Fruit fly (Drosophila melanogaster) whole organism, pupa: ENCODE data around the gene CG5828.

Experiments used
- CG10348 ChIP-seq: fragments of 200-800 bp; sonication (Bioruptor generic); IDR thresholded peaks from 2 replicates; pipeline ENCODE4 v1.3.6; 2022; ENCODE audit warnings: missing biosample characterization, missing genetic modification characterization
- CG12605 ChIP-seq: fragments of 200-800 bp; sonication (Bioruptor generic); IDR thresholded peaks from 2 replicates; pipeline ENCODE4 v1.3.6; 2022; ENCODE audit warnings: missing biosample characterization, missing genetic modification characterization
- CG13204 ChIP-seq: fragments of 200-800 bp; sonication (Bioruptor generic); optimal IDR thresholded peaks from 2 replicates; lab custom pipeline; 2018; ENCODE audit warnings: missing biosample characterization, mild to moderate bottlenecking, missing genetic modification characterization, moderate library complexity
- CG14655 ChIP-seq: fragments of 200-800 bp; sonication (Bioruptor generic); optimal IDR thresholded peaks from 3 replicates; lab custom pipeline; 2017; ENCODE audit warnings: mild to moderate bottlenecking, missing biosample characterization, missing genetic modification reagents, missing genetic modification characterization
- CG15710 ChIP-seq: fragments of 200-800 bp; sonication (Bioruptor generic); optimal IDR thresholded peaks from 2 replicates; lab custom pipeline; 2018; ENCODE audit warnings: missing biosample characterization, mild to moderate bottlenecking, missing genetic modification characterization, moderate library complexity
- CG17806 ChIP-seq: fragments of 200-800 bp; sonication (Bioruptor generic); optimal IDR thresholded peaks from 2 replicates; lab custom pipeline; 2018; ENCODE audit warnings: missing biosample characterization, mild to moderate bottlenecking, missing genetic modification characterization, moderate library complexity
- CG32121 ChIP-seq: fragments of 200-800 bp; sonication (Bioruptor generic); IDR thresholded peaks from 2 replicates; pipeline ENCODE4 v1.3.6; 2022; ENCODE audit warnings: missing biosample characterization, missing genetic modification characterization
- CG34367 ChIP-seq: fragments of 200-800 bp; sonication (Bioruptor generic); optimal IDR thresholded peaks from 2 replicates; lab custom pipeline; 2018; ENCODE audit warnings: missing biosample characterization, mild to moderate bottlenecking, missing genetic modification characterization
- CG4496 ChIP-seq: fragments of 200-800 bp; sonication (Bioruptor generic); IDR thresholded peaks from 3 replicates; pipeline ENCODE4 v1.3.6; 2022; ENCODE audit warnings: missing biosample characterization, missing genetic modification characterization
- CG8159 ChIP-seq: fragments of 200-800 bp; sonication (Bioruptor generic); optimal IDR thresholded peaks from 3 replicates; lab custom pipeline; 2018; ENCODE audit warnings: missing biosample characterization, mild to moderate bottlenecking, missing genetic modification characterization, moderate library complexity
- CG8301 ChIP-seq: fragments of 200-800 bp; sonication (Bioruptor generic); optimal IDR thresholded peaks from 2 replicates; lab custom pipeline; 2018; ENCODE audit warnings: missing biosample characterization, mild to moderate bottlenecking, missing genetic modification characterization
- CG9948 ChIP-seq: fragments of 200-800 bp; sonication (Bioruptor generic); optimal IDR thresholded peaks from 2 replicates; lab custom pipeline; 2018; ENCODE audit warnings: missing biosample characterization, mild to moderate bottlenecking, missing genetic modification characterization, moderate library complexity
- D1 ChIP-seq: fragments of 200-800 bp; sonication (Bioruptor generic); optimal IDR thresholded peaks from 2 replicates; lab custom pipeline; 2018; ENCODE audit warnings: missing biosample characterization, mild to moderate bottlenecking, missing genetic modification characterization, moderate library complexity
- EcR ChIP-seq: fragments of 200-800 bp; sonication (Bioruptor generic); optimal IDR thresholded peaks from 3 replicates; lab custom pipeline; 2019; ENCODE audit warnings: missing biosample characterization, missing genetic modification characterization, mild to moderate bottlenecking, moderate library complexity, missing genetic modification reagents
- Ets98B ChIP-seq: fragments of 200-800 bp; sonication (Bioruptor generic); IDR thresholded peaks from 2 replicates; pipeline ENCODE4 v1.3.6; 2022; ENCODE audit warnings: missing biosample characterization, missing genetic modification characterization
- Pif1A ChIP-seq: fragments of 200-800 bp; sonication (Bioruptor generic); optimal IDR thresholded peaks from 3 replicates; lab custom pipeline; 2016; ENCODE audit warnings: missing biosample characterization, missing genetic modification characterization
- Pif1B ChIP-seq: fragments of 200-800 bp; sonication (Bioruptor generic); optimal IDR thresholded peaks from 3 replicates; lab custom pipeline; 2016; ENCODE audit warnings: missing biosample characterization, missing genetic modification characterization
- Snoo ChIP-seq: fragments of 200-800 bp; sonication (Bioruptor generic); optimal IDR thresholded peaks from 3 replicates; lab custom pipeline; 2017; ENCODE audit warnings: missing biosample characterization, mild to moderate bottlenecking, missing genetic modification characterization, inconsistent platforms
- fd96Ca ChIP-seq: fragments of 200-800 bp; sonication (Bioruptor generic); IDR thresholded peaks from 3 replicates; pipeline ENCODE4 v1.3.6; 2022; ENCODE audit warnings: missing biosample characterization, missing genetic modification characterization
- gl ChIP-seq: fragments of 200-800 bp; sonication (Bioruptor generic); optimal IDR thresholded peaks from 2 replicates; lab custom pipeline; 2018; ENCODE audit warnings: missing biosample characterization, mild to moderate bottlenecking, missing genetic modification characterization
- rn ChIP-seq: fragments of 200-800 bp; sonication (Bioruptor generic); IDR thresholded peaks from 2 replicates; pipeline ENCODE4 v1.3.6; 2022; ENCODE audit warnings: missing biosample characterization, missing genetic modification characterization

The CG5828 gene

DNA sequence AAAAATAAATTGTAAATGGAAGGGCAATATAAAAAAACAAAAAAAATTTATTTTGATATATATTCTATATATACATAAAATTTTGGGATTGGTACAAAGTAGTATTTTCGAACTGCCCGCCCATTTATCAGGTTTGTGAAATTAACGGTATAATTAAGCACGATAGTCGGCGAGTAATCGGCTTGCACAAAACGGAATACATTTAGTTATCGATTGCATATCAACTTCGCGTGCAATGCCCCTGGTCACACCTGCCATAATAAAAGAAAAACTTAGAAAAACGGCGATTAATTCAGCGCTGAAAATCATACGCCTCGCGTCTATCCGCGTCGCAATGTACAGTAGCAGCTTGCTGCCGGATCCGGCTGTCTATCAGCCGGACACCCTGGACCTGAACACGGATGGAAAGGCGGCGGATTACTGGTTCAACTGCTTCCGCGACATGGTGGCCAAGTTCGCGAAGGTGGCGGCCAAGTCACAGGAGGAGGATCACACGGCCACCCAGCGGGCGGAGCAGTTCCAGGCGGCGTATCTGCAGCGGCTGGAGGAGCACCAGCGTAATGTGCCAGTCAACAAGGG is at the start of gene CG5828:
Gene CG5828, plus strand, starts transcription at position 205 of the 579 bp plus-strand sequence.
- no peak for TF ChIP-seq CG12605 (GFP tag; lab: Robert Waterston, UW)
- no peak for TF ChIP-seq CG10348
- TF ChIP-seq CG13204 (GFP tag; lab: Kevin White, UChicago): no peak

DNA sequence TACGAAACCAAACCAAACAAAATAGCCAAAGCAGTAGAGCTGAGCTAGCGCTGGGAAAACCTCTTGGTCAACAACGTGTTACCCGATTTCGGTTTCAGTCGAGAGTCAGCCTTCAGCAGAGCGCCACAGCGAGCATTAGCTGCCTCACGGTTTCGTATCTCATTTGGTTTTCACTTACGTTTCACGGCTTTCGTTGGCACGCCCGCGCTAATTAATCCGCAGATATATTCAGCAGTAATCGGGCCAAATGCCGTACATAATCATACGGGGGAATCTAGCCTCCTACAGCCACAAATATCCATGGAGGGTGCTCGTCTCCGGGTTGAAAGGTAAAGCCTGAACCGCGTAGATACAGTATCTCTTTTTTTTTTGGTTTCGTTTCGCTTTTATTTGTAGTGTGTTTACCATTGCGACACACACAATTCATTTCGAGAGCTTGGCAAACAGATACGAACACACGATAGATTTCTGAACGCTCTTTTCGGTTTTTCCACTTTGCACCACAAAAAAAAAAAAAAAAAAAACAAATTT is 49.4 kb upstream of the CG5828 start, which contains the start of gene CG31650:
Gene CG31650, minus strand, starts transcription at position 352 of the 531 bp plus-strand sequence.
- TF ChIP-seq fd96Ca (GFP tag; lab: Robert Waterston, UW) (no peak; the same call in 2 of the 3 replicates), gl (tag; lab: Kevin White, UChicago) (no peak), CG32121 (GFP tag; lab: Robert Waterston, UW) (no peak), CG4496 (0 out of 3 replicates have a peak, but pooled peaks have one; percentile 33), CG9948 (no peak), Pif1A (GFP tag; lab: Kevin White, UChicago) (no peak)

DNA sequence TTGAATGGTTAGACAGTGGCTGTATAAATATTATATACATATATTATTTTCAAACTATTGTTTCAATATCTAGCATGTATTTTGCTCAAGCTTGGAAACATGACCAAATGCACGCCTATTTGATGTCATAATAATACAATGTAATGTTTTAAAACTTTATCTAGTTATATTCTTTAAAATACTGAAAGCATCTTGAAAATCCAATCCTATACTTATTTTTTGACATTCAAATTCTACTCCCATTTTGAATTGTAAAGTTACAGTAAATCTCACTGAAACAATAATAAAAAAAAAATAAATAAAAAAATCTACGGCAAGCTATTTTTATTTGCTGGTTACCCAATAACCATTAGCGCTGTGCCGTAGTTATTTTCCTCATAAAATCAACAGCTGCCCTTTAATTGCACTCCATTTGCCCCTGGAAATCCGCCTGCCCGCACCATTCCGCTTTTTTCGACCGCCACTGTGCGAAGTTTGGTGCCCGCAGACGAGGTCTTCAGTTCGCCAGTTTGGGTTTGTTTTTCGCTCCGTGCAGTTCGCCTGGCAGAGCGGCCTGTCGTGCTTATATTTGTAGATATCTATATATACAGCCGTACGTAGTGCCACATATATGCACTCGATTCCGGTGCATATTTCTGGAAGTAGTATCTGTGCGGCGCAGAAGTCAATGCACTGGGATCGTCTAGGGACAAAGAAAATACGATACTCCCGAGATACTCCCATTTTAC is 48.7 kb upstream of the CG5828 start:
- no peak for TF ChIP-seq rn (GFP tag; lab: Robert Waterston, UW)
- TF ChIP-seq CG34367 (tag; lab: Kevin White, UChicago): peak; percentile 5
- no peak for TF ChIP-seq D1 (tag; lab: Kevin White, UChicago)
- peak; percentile 57 for TF ChIP-seq CG14655 (GFP tag; lab: Kevin White, UChicago)
- TF ChIP-seq CG9948: peak; percentile 9
- peak; percentile 23 for TF ChIP-seq CG8301 (tag; lab: Kevin White, UChicago)
- TF ChIP-seq CG8159: peak; percentile 0
- peak; percentile 52 for TF ChIP-seq Pif1A (GFP tag; lab: Kevin White, UChicago)
- peak; percentile 69; the same call in 2 of the 3 replicates for TF ChIP-seq fd96Ca (GFP tag; lab: Robert Waterston, UW)
- peak; percentile 41; the same call in 1 of the 2 replicates for TF ChIP-seq CG32121 (GFP tag; lab: Robert Waterston, UW)
- peak; percentile 97 for TF ChIP-seq EcR (GFP tag; lab: Kevin White, UChicago)
- no peak for TF ChIP-seq gl (tag; lab: Kevin White, UChicago)
- TF ChIP-seq CG12605 (GFP tag; lab: Robert Waterston, UW): 0 out of 2 replicates have a peak, but pooled peaks have one; percentile 25
- peak; percentile 42 for TF ChIP-seq Snoo (tag; lab: Kevin White, UChicago)
- TF ChIP-seq CG17806: peak; percentile 3
- peak; percentile 57 for TF ChIP-seq Pif1B (GFP tag; lab: Kevin White, UChicago)
- TF ChIP-seq CG15710 (tag; lab: Kevin White, UChicago): peak; percentile 10
- TF ChIP-seq CG4496: peak; percentile 53
- peak; percentile 55 for TF ChIP-seq Ets98B (GFP tag; lab: Robert Waterston, UW)
- TF ChIP-seq CG13204 (GFP tag; lab: Kevin White, UChicago): peak; percentile 25
- peak; percentile 25; the same call in 1 of the 2 replicates for TF ChIP-seq CG10348

DNA sequence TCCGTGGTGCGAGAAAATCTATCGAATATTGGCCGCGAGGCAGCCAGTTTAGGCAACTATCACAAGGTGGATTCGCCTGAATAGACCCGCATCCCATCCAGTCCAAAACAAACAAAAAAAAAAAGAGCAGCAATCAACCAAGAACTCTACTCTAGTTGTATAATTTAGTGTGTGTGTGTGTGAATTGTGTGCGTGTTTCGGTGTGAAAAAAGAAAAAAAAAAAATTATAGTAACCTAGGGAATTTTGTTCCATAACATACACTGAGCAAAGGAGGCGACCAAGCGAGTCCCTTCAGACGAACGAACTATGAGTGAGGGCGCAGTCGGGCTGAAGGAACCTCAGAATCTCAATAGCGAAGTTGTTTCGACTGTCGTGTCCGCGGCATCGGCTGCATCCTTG is 47.5 kb upstream of the CG5828 start:
- TF ChIP-seq CG17806: no peak
- no peak for TF ChIP-seq CG10348
- TF ChIP-seq rn (GFP tag; lab: Robert Waterston, UW): no peak
- no peak for TF ChIP-seq Snoo (tag; lab: Kevin White, UChicago)
- TF ChIP-seq EcR (GFP tag; lab: Kevin White, UChicago): no peak
- TF ChIP-seq CG32121 (GFP tag; lab: Robert Waterston, UW): no peak
- TF ChIP-seq fd96Ca (GFP tag; lab: Robert Waterston, UW): no peak
- no peak for TF ChIP-seq Pif1A (GFP tag; lab: Kevin White, UChicago)
- TF ChIP-seq CG34367 (tag; lab: Kevin White, UChicago): no peak
- TF ChIP-seq Ets98B (GFP tag; lab: Robert Waterston, UW): no peak
- TF ChIP-seq, all 21 proteins: peak for 0

DNA sequence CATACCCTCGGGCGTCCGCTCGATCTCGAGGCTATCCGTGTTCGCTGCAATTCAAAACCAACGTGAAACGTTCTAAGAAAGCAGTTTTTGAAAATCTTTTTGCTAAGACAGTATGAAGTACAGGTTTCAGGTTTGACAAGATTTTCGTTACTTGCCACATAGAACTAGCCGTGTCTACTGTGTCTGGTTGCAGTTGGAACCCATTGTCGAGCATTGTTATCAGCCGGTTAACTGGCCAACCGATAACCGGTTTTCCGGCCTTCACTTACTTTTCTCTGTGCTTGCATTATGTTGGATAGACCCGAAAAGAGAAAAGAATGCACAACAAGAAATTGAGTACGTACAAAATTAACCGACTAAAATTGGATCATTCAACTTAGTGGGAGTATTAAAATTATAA is 43.8 kb upstream of the CG5828 start:
- no peak for TF ChIP-seq Pif1A (GFP tag; lab: Kevin White, UChicago)
- no peak for TF ChIP-seq CG15710 (tag; lab: Kevin White, UChicago)
- TF ChIP-seq CG8301 (tag; lab: Kevin White, UChicago): peak; percentile 23
- TF ChIP-seq Ets98B (GFP tag; lab: Robert Waterston, UW): no peak
- TF ChIP-seq Pif1B (GFP tag; lab: Kevin White, UChicago): peak; percentile 14
- no peak for TF ChIP-seq rn (GFP tag; lab: Robert Waterston, UW)
- TF ChIP-seq EcR (GFP tag; lab: Kevin White, UChicago): peak; percentile 51
- TF ChIP-seq CG4496: peak; percentile 50; the same call in 1 of the 3 replicates
- TF ChIP-seq CG8159: no peak

DNA sequence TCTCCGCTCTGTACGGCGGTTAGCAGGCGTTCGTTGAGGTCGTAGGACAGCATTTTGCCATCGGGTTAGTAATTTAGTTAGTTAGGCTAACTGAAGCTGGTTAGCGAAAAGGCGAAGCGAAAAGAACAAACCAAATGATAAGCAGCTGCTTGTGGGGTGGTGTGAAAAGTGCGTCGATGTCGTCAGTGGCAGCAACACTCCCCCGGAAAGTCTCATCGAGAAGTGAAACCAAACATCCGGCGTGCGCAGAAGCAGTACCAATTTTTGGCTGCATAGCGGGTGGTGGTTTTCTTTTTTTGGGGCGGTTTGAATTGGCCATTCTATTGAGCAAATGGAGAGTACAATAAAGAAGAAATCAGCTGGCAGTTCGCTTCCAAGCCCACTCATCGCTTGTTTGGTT is 43.0 kb upstream of the CG5828 start, which contains the start of gene CG9121:
Gene CG9121, minus strand, starts transcription at position 238 of the 400 bp plus-strand sequence.
- TF ChIP-seq CG15710 (tag; lab: Kevin White, UChicago) (no peak), CG8301 (tag; lab: Kevin White, UChicago) (no peak), CG12605 (GFP tag; lab: Robert Waterston, UW) (no peak), CG10348 (no peak), CG9948 (no peak), CG32121 (GFP tag; lab: Robert Waterston, UW) (no peak), CG34367 (tag; lab: Kevin White, UChicago) (no peak), D1 (tag; lab: Kevin White, UChicago) (no peak), Pif1B (GFP tag; lab: Kevin White, UChicago) (no peak)
